Fruit fly (Drosophila melanogaster) whole organism, embryonic: ENCODE results near the gene Vlet.

ENCODE experiments used
- Atf6 ChIP-seq: fragments of 200-800 bp; sonication (Bioruptor generic); IDR thresholded peaks from 2 replicates; pipeline ENCODE4 v1.3.6; 2022; ENCODE audit warnings: missing biosample characterization, missing genetic modification characterization
- CG1024 ChIP-seq: fragments of 200-800 bp; sonication (Bioruptor generic); IDR thresholded peaks from 2 replicates; pipeline ENCODE4 v1.3.6; 2022; ENCODE audit warnings: missing biosample characterization, missing genetic modification characterization
- CG10366 ChIP-seq: fragments of 200-800 bp; sonication (Bioruptor generic); IDR thresholded peaks from 2 replicates; pipeline ENCODE4 v1.3.6; 2022; ENCODE audit warnings: missing biosample characterization, missing genetic modification characterization
- CG11085 ChIP-seq: fragments of 200-800 bp; sonication (Bioruptor generic); IDR thresholded peaks from 2 replicates; pipeline ENCODE4 v1.3.6; 2022; ENCODE audit warnings: missing biosample characterization, missing genetic modification characterization
- CG12155 ChIP-seq: fragments of 200-800 bp; sonication (Bioruptor generic); optimal IDR thresholded peaks from 3 replicates; lab custom pipeline; 2016; ENCODE audit warnings: missing biosample characterization, missing genetic modification characterization
- CG1233 ChIP-seq: fragments of 200-800 bp; sonication (Bioruptor generic); optimal IDR thresholded peaks from 4 replicates; lab custom pipeline; 2018; ENCODE audit warnings: missing biosample characterization, mild to moderate bottlenecking, missing genetic modification characterization
- CG12769 ChIP-seq: fragments of 200-800 bp; sonication (Bioruptor generic); optimal IDR thresholded peaks from 2 replicates; lab custom pipeline; 2019; ENCODE audit warnings: missing biosample characterization, mild to moderate bottlenecking, missing genetic modification characterization, moderate library complexity
- CG15073 ChIP-seq: fragments of 200-800 bp; sonication (Bioruptor generic); optimal IDR thresholded peaks from 2 replicates; lab custom pipeline; 2016; ENCODE audit warnings: missing biosample characterization, missing genetic modification characterization
- CG16863 ChIP-seq: fragments of 200-800 bp; sonication (Bioruptor generic); optimal IDR thresholded peaks from 3 replicates; lab custom pipeline; 2016; ENCODE audit warnings: missing biosample characterization, missing genetic modification characterization
- CG17328 ChIP-seq: fragments of 200-800 bp; sonication (Bioruptor generic); IDR thresholded peaks from 2 replicates; pipeline ENCODE4 v1.3.6; 2022; ENCODE audit warnings: missing biosample characterization, missing genetic modification characterization
- CG17568 ChIP-seq: fragments of 200-800 bp; sonication (Bioruptor generic); optimal IDR thresholded peaks from 2 replicates; lab custom pipeline; 2018; ENCODE audit warnings: missing biosample characterization, mild to moderate bottlenecking, missing genetic modification characterization, moderate library complexity
- CG18011 ChIP-seq: fragments of 200-800 bp; sonication (Bioruptor generic); optimal IDR thresholded peaks from 2 replicates; lab custom pipeline; 2017; ENCODE audit warnings: missing biosample characterization, missing genetic modification characterization, mild to moderate bottlenecking, moderate library complexity, missing genotype
- CG2712 ChIP-seq: fragments of 200-800 bp; optimal IDR thresholded peaks from 3 replicates; lab custom pipeline; 2019; ENCODE audit warnings: missing biosample characterization, mild to moderate bottlenecking, missing genetic modification characterization, moderate library complexity
- CG32772 ChIP-seq: fragments of 200-800 bp; sonication (Bioruptor generic); IDR thresholded peaks from 2 replicates; pipeline ENCODE4 v1.3.6; 2022; ENCODE audit warnings: missing biosample characterization, missing genetic modification characterization
- CG4360 ChIP-seq: fragments of 200-800 bp; sonication (Bioruptor generic); IDR thresholded peaks from 2 replicates; pipeline ENCODE4 v1.3.6; 2022; ENCODE audit warnings: missing biosample characterization, missing genetic modification characterization
- CG43689 ChIP-seq: fragments of 200-800 bp; sonication (Bioruptor generic); IDR thresholded peaks from 2 replicates; pipeline ENCODE4 v1.3.6; 2022; ENCODE audit warnings: missing biosample characterization, missing genetic modification characterization
- CG7928 ChIP-seq: fragments of 200-800 bp; sonication (Bioruptor generic); optimal IDR thresholded peaks from 2 replicates; lab custom pipeline; 2017; ENCODE audit warnings: missing biosample characterization, mild to moderate bottlenecking, missing genetic modification characterization
- CG8478 ChIP-seq: fragments of >200 bp; optimal IDR thresholded peaks from 2 replicates; lab custom pipeline; 2018
- CG9932 ChIP-seq: fragments of 200-800 bp; sonication (Bioruptor generic); IDR thresholded peaks from 2 replicates; pipeline ENCODE4 v1.3.6; 2022; ENCODE audit warnings: missing biosample characterization, missing genetic modification characterization
- Camta ChIP-seq: fragments of 200-800 bp; sonication (Bioruptor generic); optimal IDR thresholded peaks from 2 replicates; lab custom pipeline; 2016; ENCODE audit warnings: missing biosample characterization, missing genetic modification characterization
- CkIIα-i1 ChIP-seq: fragments of 200-800 bp; sonication (Bioruptor generic); IDR thresholded peaks from 2 replicates; pipeline ENCODE4 v1.3.6; 2022; ENCODE audit warnings: missing biosample characterization, missing genetic modification characterization
- CrebB ChIP-seq: fragments of 200-800 bp; sonication (Bioruptor generic); optimal IDR thresholded peaks from 3 replicates; lab custom pipeline; 2018; ENCODE audit warnings: missing biosample characterization, mild to moderate bottlenecking, missing genetic modification characterization
- D19B ChIP-seq: fragments of 200-800 bp; sonication (Bioruptor generic); optimal IDR thresholded peaks from 2 replicates; lab custom pipeline; 2017; ENCODE audit warnings: missing biosample characterization, mild to moderate bottlenecking, missing genetic modification characterization
- Ets65A ChIP-seq: fragments of 200-800 bp; sonication (Bioruptor generic); peaks from one replicate; lab custom pipeline; 2016; ENCODE audit warnings: missing biosample characterization, missing genetic modification characterization
- Ets97D ChIP-seq: fragments of 200-800 bp; sonication (Bioruptor generic); optimal IDR thresholded peaks from 3 replicates; lab custom pipeline; 2016; ENCODE audit warnings: missing biosample characterization, missing genetic modification characterization
- Fer2 ChIP-seq: fragments of 200-800 bp; sonication (Bioruptor generic); optimal IDR thresholded peaks from 2 replicates; lab custom pipeline; 2018; ENCODE audit warnings: missing biosample characterization, mild to moderate bottlenecking, missing genetic modification characterization, moderate library complexity
- Hr78 ChIP-seq, 2 experiments: fragments of 200-800 bp in 1 of 2; fragments of >200 bp in 1 of 2; sonication (Bioruptor generic) in 1 of 2; optimal IDR thresholded peaks; 2 replicates each; lab custom pipeline; 2017 to 2019; ENCODE audit warnings: missing biosample characterization in 2 of 2, missing genetic modification characterization in 2 of 2, mild to moderate bottlenecking in 1 of 2, moderate library complexity in 1 of 2
- Lim3 ChIP-seq: fragments of 200-800 bp; sonication (Bioruptor generic); IDR thresholded peaks from 2 replicates; pipeline ENCODE4 v1.3.6; 2022; ENCODE audit warnings: missing biosample characterization, missing genetic modification characterization
- Mad ChIP-seq: fragments of 200-800 bp; sonication (Bioruptor generic); optimal IDR thresholded peaks from 2 replicates; lab custom pipeline; 2016; ENCODE audit warnings: missing biosample characterization, missing genetic modification characterization
- Opbp ChIP-seq: fragments of 200-800 bp; sonication (Bioruptor generic); IDR thresholded peaks from 3 replicates; pipeline ENCODE4 v1.3.6; 2022; ENCODE audit warnings: missing biosample characterization, missing genetic modification characterization; ENCODE audit not compliant: partially characterized antibody
- Ravus ChIP-seq: fragments of 200-800 bp; sonication (Bioruptor generic); IDR thresholded peaks from 2 replicates; pipeline ENCODE4 v1.3.6; 2022; ENCODE audit warnings: missing biosample characterization, missing genetic modification characterization
- Sox100B ChIP-seq: fragments of 200-800 bp; sonication (Bioruptor generic); optimal IDR thresholded peaks from 3 replicates; lab custom pipeline; 2018; ENCODE audit warnings: missing biosample characterization, mild to moderate bottlenecking, missing genetic modification characterization
- Taf1 ChIP-seq: fragments of 200-800 bp; sonication (Bioruptor generic); IDR thresholded peaks from 2 replicates; pipeline ENCODE4 v1.3.6; 2022; ENCODE audit warnings: missing biosample characterization, missing genetic modification characterization
- Tbp ChIP-seq: fragments of >200 bp; optimal IDR thresholded peaks from 2 replicates; lab custom pipeline; 2018; ENCODE audit warnings: missing biosample characterization, missing genetic modification characterization
- ara ChIP-seq: fragments of 200-800 bp; sonication (Bioruptor generic); IDR thresholded peaks from 2 replicates; pipeline ENCODE4 v1.3.6; 2022; ENCODE audit warnings: missing biosample characterization, missing genetic modification characterization
- bab2 ChIP-seq: fragments of 200-800 bp; sonication (Bioruptor generic); optimal IDR thresholded peaks from 2 replicates; lab custom pipeline; 2016; ENCODE audit warnings: missing biosample characterization, missing genetic modification characterization
- btn ChIP-seq: fragments of 200-800 bp; sonication (Bioruptor generic); optimal IDR thresholded peaks from 2 replicates; lab custom pipeline; 2016; ENCODE audit warnings: missing biosample characterization, missing genetic modification characterization
- dpn ChIP-seq, 2 experiments: fragments of 200-800 bp; sonication (Bioruptor generic); optimal IDR thresholded peaks; 3 replicates each; lab custom pipeline; 2016; ENCODE audit warnings: missing biosample characterization in 2 of 2, missing genetic modification characterization in 2 of 2
- esg ChIP-seq: fragments of 200-800 bp; sonication (Bioruptor generic); conservative IDR thresholded peaks from 2 replicates; pipeline ENCODE4 v1.3.6; 2022; ENCODE audit warnings: missing biosample characterization, missing genetic modification characterization
- eve ChIP-seq, 2 experiments: fragments of >200 bp; optimal IDR thresholded peaks; 2 replicates each; lab custom pipeline; 2017; ENCODE audit warnings: missing biosample characterization in 2 of 2, missing genetic modification characterization in 2 of 2
- ewg ChIP-seq: fragments of 200-800 bp; sonication (Bioruptor generic); optimal IDR thresholded peaks from 3 replicates; lab custom pipeline; 2017; ENCODE audit warnings: mild to moderate bottlenecking, missing biosample characterization, missing genetic modification reagents, missing genetic modification characterization
- fru ChIP-seq: fragments of >200 bp; optimal IDR thresholded peaks from 2 replicates; lab custom pipeline; 2017
- gfzf ChIP-seq: fragments of 200-800 bp; sonication (Bioruptor generic); optimal IDR thresholded peaks from 2 replicates; lab custom pipeline; 2016; ENCODE audit warnings: missing biosample characterization, mild to moderate bottlenecking, missing genetic modification characterization, moderate library complexity
- inv ChIP-seq: fragments of 200-800 bp; sonication (Bioruptor generic); IDR thresholded peaks from 2 replicates; pipeline ENCODE4 v1.3.6; 2022; ENCODE audit warnings: missing biosample characterization, missing genetic modification characterization; ENCODE audit not compliant: partially characterized antibody
- kah ChIP-seq: fragments of 200-800 bp; sonication (Bioruptor generic); optimal IDR thresholded peaks from 2 replicates; lab custom pipeline; 2018; ENCODE audit warnings: missing biosample characterization, mild to moderate bottlenecking, missing genetic modification characterization
- shn ChIP-seq: fragments of 200-800 bp; sonication (Bioruptor generic); optimal IDR thresholded peaks from 3 replicates; lab custom pipeline; 2016; ENCODE audit warnings: missing biosample characterization, missing genetic modification characterization
- so ChIP-seq: fragments of 200-800 bp; sonication (Bioruptor generic); IDR thresholded peaks from 3 replicates; pipeline ENCODE4 v1.3.6; 2022; ENCODE audit warnings: missing biosample characterization, missing genetic modification characterization
- trem ChIP-seq: fragments of 200-800 bp; optimal IDR thresholded peaks from 3 replicates; lab custom pipeline; 2019; ENCODE audit warnings: missing biosample characterization, mild to moderate bottlenecking, missing genetic modification characterization, moderate library complexity
- tx ChIP-seq: fragments of 200-800 bp; sonication (Bioruptor generic); optimal IDR thresholded peaks from 2 replicates; lab custom pipeline; 2016; ENCODE audit warnings: missing biosample characterization, missing genetic modification characterization
- wor ChIP-seq: fragments of 200-800 bp; sonication (Bioruptor generic); IDR thresholded peaks from 2 replicates; pipeline ENCODE4 v1.3.6; 2022; ENCODE audit warnings: missing biosample characterization, missing genetic modification characterization
- yki ChIP-seq: fragments of >200 bp; optimal IDR thresholded peaks from 3 replicates; lab custom pipeline; 2018

Gene Vlet

dm6 chrX:11714529-11715262 lies 36.3 kb upstream of the Vlet start (continued):
- TF ChIP-seq CG11085 (GFP tag; lab: Robert Waterston, UW), result peak; percentile 55; the same call in 1 of the 2 replicates
- no peak for TF ChIP-seq inv (GFP tag; lab: Robert Waterston, UW)
- TF ChIP-seq dpn (GFP tag; optimal IDR thresholded peaks at IDR 0.05; lab: Kevin White, UChicago), result peak; percentile 37 to 49
- TF ChIP-seq gfzf (GFP tag; lab: Kevin White, UChicago), result no peak
- TF ChIP-seq Ets65A (GFP tag; lab: Kevin White, UChicago), result peak; percentile 97
- peak; percentile 81 for TF ChIP-seq Atf6 (GFP tag; lab: Robert Waterston, UW)
- TF ChIP-seq CG16863, result peak; percentile 68
- TF ChIP-seq CG10366 (GFP tag; lab: Robert Waterston, UW), result peak; percentile 58
- peak; percentile 94 for TF ChIP-seq CG12769 (tag; lab: Kevin White, UChicago)
- TF ChIP-seq fru, result no peak
- peak; percentile 43 for TF ChIP-seq Sox100B (GFP tag; lab: Kevin White, UChicago)
- no peak for TF ChIP-seq CG17328 (GFP tag; lab: Robert Waterston, UW)
- no peak for TF ChIP-seq Fer2 (tag; lab: Kevin White, UChicago)
- TF ChIP-seq Tbp (GFP tag; lab: Kevin White, UChicago), result no peak
- TF ChIP-seq kah (GFP tag; lab: Kevin White, UChicago), result no peak
- no peak for TF ChIP-seq yki (lab: Kevin White, UChicago)
- peak; percentile 69 for TF ChIP-seq CG9932 (GFP tag; lab: Robert Waterston, UW)
- TF ChIP-seq CG18011, result peak; percentile 64
- peak; percentile 2 for TF ChIP-seq CG17568 (GFP tag; lab: Kevin White, UChicago)
- TF ChIP-seq CG1024 (GFP tag; lab: Robert Waterston, UW), result no peak
- TF ChIP-seq so (GFP tag; lab: Robert Waterston, UW), result 0 out of 3 replicates have a peak, but pooled peaks have one; percentile 69
- TF ChIP-seq Ravus (GFP tag; lab: Robert Waterston, UW), result no peak
- TF ChIP-seq shn (GFP tag; lab: Kevin White, UChicago), result peak; percentile 75
- peak; percentile 61 for TF ChIP-seq esg (GFP tag; lab: Robert Waterston, UW)
- TF ChIP-seq Ets97D (GFP tag; lab: Kevin White, UChicago), result peak; percentile 18
- TF ChIP-seq Lim3, result no peak
- TF ChIP-seq CG8478 (lab: Kevin White, UChicago), result no peak
- peak; percentile 98 for TF ChIP-seq trem (tag; lab: Kevin White, UChicago)
- peak; percentile 53 for TF ChIP-seq CG32772 (GFP tag; lab: Robert Waterston, UW)
- 0 out of 2 replicates have a peak, but pooled peaks have one; percentile 2 for TF ChIP-seq CkIIα-i1 (GFP tag; lab: Robert Waterston, UW)
- TF ChIP-seq CG4360, result peak; percentile 48; the same call in 1 of the 2 replicates
- TF ChIP-seq CG2712, result peak; percentile 56
- peak; percentile 78 for TF ChIP-seq bab2
- TF ChIP-seq CG12155, result no peak
- no peak for TF ChIP-seq btn (GFP tag; lab: Kevin White, UChicago)
- TF ChIP-seq wor (GFP tag; lab: Robert Waterston, UW), result no peak
- TF ChIP-seq Opbp (GFP tag; lab: Robert Waterston, UW), result no peak; the same call in 2 of the 3 replicates
- peak in 1 of 2 experiments; percentile 16 for TF ChIP-seq Hr78 (GFP tag; optimal IDR thresholded peaks at IDR 0.05; lab: Kevin White, UChicago)
- TF ChIP-seq eve (GFP tag; optimal IDR thresholded peaks at IDR 0.05; lab: Kevin White, UChicago), result no peak
- TF ChIP-seq CG7928 (GFP tag; lab: Kevin White, UChicago), result peak; percentile 37
- peak; percentile 57 for TF ChIP-seq ara (GFP tag; lab: Robert Waterston, UW)
- TF ChIP-seq CG1233 (GFP tag; lab: Kevin White, UChicago), result peak; percentile 56
- no peak for TF ChIP-seq CrebB
- TF ChIP-seq CG15073 (GFP tag; lab: Kevin White, UChicago), result no peak
- TF ChIP-seq ewg (GFP tag; lab: Kevin White, UChicago), result peak; percentile 44
- TF ChIP-seq Mad (GFP tag; lab: Kevin White, UChicago), result peak; percentile 54
- peak; percentile 60 for TF ChIP-seq tx (GFP tag; lab: Kevin White, UChicago)
- TF ChIP-seq D19B (GFP tag; lab: Kevin White, UChicago), result peak; percentile 42
- no peak for TF ChIP-seq CG43689 (GFP tag; lab: Robert Waterston, UW)
- peak; percentile 9 for TF ChIP-seq Camta
- peak; percentile 36; the same call in 1 of the 2 replicates for TF ChIP-seq Taf1 (GFP tag; lab: Robert Waterston, UW)
